Worm (Caenorhabditis elegans) whole organism, L4 larva: ENCODE measurements around the gene hmp-1.

ENCODE experiments used
- D1046.2 ChIP-seq: fragments of 200-800 bp; sonication (Bioruptor generic); IDR thresholded peaks from 2 replicates; pipeline ENCODE4 v1.3.6; 2022; ENCODE audit warnings: missing genetic modification characterization, missing compliant biosample characterization
- F10B5.3 ChIP-seq: sonication (generic microtip); optimal IDR thresholded peaks from 2 replicates; lab custom pipeline; 2016; ENCODE audit warnings: mild to moderate bottlenecking, missing genetic modification characterization, missing compliant biosample characterization
- R02D3.7 ChIP-seq: fragments of 150-350 bp; sonication (generic microtip); optimal IDR thresholded peaks from 3 replicates; lab custom pipeline; 2014; ENCODE audit warnings: missing biosample characterization, missing genetic modification characterization
- Y5F2A.4 ChIP-seq: fragments of 200-800 bp; sonication (Bioruptor generic); optimal IDR thresholded peaks from 2 replicates; lab custom pipeline; 2018; ENCODE audit warnings: mild to moderate bottlenecking, missing genetic modification characterization, missing compliant biosample characterization
- ama-1 ChIP-seq: fragments of 150-350 bp; optimal IDR thresholded peaks from 2 replicates; lab custom pipeline; 2014; ENCODE audit warnings: inconsistent platforms, mixed read lengths
- arid-1 ChIP-seq: fragments of 200-800 bp; sonication (Bioruptor generic); conservative IDR thresholded peaks from 2 replicates; pipeline ENCODE4 v1.3.6; 2022; ENCODE audit warnings: missing genetic modification reagents, missing genetic modification characterization, missing compliant biosample characterization
- ceh-20 ChIP-seq: fragments of 200-800 bp; sonication (Bioruptor generic); IDR thresholded peaks from 2 replicates; pipeline ENCODE4 v1.3.6; 2022; ENCODE audit warnings: missing genetic modification reagents, missing genetic modification characterization, missing compliant biosample characterization
- ceh-32 ChIP-seq: sonication (generic microtip); optimal IDR thresholded peaks from 2 replicates; lab custom pipeline; 2016; ENCODE audit warnings: mild to moderate bottlenecking, missing genetic modification characterization, missing compliant biosample characterization; ENCODE audit not compliant: poor library complexity
- ceh-62 ChIP-seq: sonication (generic microtip); optimal IDR thresholded peaks from 2 replicates; lab custom pipeline; 2017; ENCODE audit warnings: missing biosample characterization, missing genetic modification characterization
- cey-2 ChIP-seq: sonication (generic microtip); optimal IDR thresholded peaks from 3 replicates; lab custom pipeline; 2017; ENCODE audit warnings: missing genetic modification characterization, mild to moderate bottlenecking, missing compliant biosample characterization, antibody characterized with exemption, borderline replicate concordance; ENCODE audit not compliant: insufficient read depth
- dmd-6 ChIP-seq: fragments of 200-800 bp; sonication (Bioruptor generic); IDR thresholded peaks from 2 replicates; pipeline ENCODE4 v1.3.6; 2022; ENCODE audit warnings: missing genetic modification reagents, missing genetic modification characterization, missing compliant biosample characterization
- dmd-8 ChIP-seq: fragments of 200-800 bp; sonication (Bioruptor generic); IDR thresholded peaks from 2 replicates; pipeline ENCODE4 v1.3.6; 2022; ENCODE audit warnings: missing genetic modification characterization, missing compliant biosample characterization
- duxl-1 ChIP-seq: sonication (generic microtip); optimal IDR thresholded peaks from 2 replicates; lab custom pipeline; 2016; ENCODE audit warnings: mild to moderate bottlenecking, missing genetic modification characterization, moderate library complexity, missing compliant biosample characterization; ENCODE audit not compliant: poor library complexity
- dve-1 ChIP-seq: sonication (generic microtip); optimal IDR thresholded peaks from 2 replicates; lab custom pipeline; 2017; ENCODE audit warnings: antibody characterized with exemption, mild to moderate bottlenecking, missing genetic modification characterization, missing compliant biosample characterization; ENCODE audit not compliant: insufficient read depth
- egl-43 ChIP-seq: fragments of 200-800 bp; sonication (Bioruptor generic); IDR thresholded peaks from 2 replicates; pipeline ENCODE4 v1.3.6; 2022; ENCODE audit warnings: missing genetic modification reagents, missing genetic modification characterization, missing compliant biosample characterization
- gei-8 ChIP-seq: fragments of 200-800 bp; sonication (Bioruptor generic); optimal IDR thresholded peaks from 2 replicates; lab custom pipeline; 2018; ENCODE audit warnings: mild to moderate bottlenecking, missing genetic modification characterization, missing compliant biosample characterization
- hif-1 ChIP-seq, 2 experiments: sonication (generic microtip); optimal IDR thresholded peaks; 2 replicates each; lab custom pipeline; 2016 to 2017; ENCODE audit warnings: missing compliant biosample characterization in 2 of 2, missing genetic modification characterization in 2 of 2, missing genetic modification reagents in 2 of 2, missing genotype in 2 of 2, mild to moderate bottlenecking in 1 of 2
- hlh-30 ChIP-seq: sonication (generic microtip); optimal IDR thresholded peaks from 2 replicates; lab custom pipeline; 2017; ENCODE audit warnings: antibody characterized with exemption, mild to moderate bottlenecking, missing genetic modification characterization, missing compliant biosample characterization; ENCODE audit not compliant: insufficient read depth
- lin-15B ChIP-seq: fragments of 150-350 bp; sonication (generic microtip); optimal IDR thresholded peaks from 3 replicates; lab custom pipeline; 2014; ENCODE audit warnings: missing biosample characterization, missing genetic modification characterization
- lin-38 ChIP-seq: fragments of 200-800 bp; sonication (Bioruptor generic); IDR thresholded peaks from 2 replicates; pipeline ENCODE4 v1.3.6; 2022; ENCODE audit warnings: missing genetic modification reagents, missing genetic modification characterization, missing compliant biosample characterization
- lin-39 ChIP-seq: fragments of 150-350 bp; optimal IDR thresholded peaks from 2 replicates; lab custom pipeline; 2014; ENCODE audit warnings: missing biosample characterization, missing genetic modification reagents, missing genetic modification characterization
- lsy-2 ChIP-seq, 2 experiments: fragments of 150-350 bp in 1 of 2; sonication (generic microtip) in 1 of 2; optimal IDR thresholded peaks; 2 replicates each; lab custom pipeline; 2014 to 2017; ENCODE audit warnings: missing biosample characterization in 2 of 2, missing genetic modification characterization in 2 of 2
- madf-9 ChIP-seq: fragments of 200-800 bp; sonication (Bioruptor generic); conservative IDR thresholded peaks from 2 replicates; pipeline ENCODE4 v1.3.6; 2022; ENCODE audit warnings: missing genetic modification reagents, missing genetic modification characterization, missing compliant biosample characterization
- mdl-1 ChIP-seq, 2 experiments: fragments of 150-350 bp in 1 of 2; sonication (generic microtip) in 1 of 2; optimal IDR thresholded peaks; 2 replicates each; lab custom pipeline; 2014 to 2017; ENCODE audit warnings: missing biosample characterization in 2 of 2, missing genetic modification characterization in 2 of 2
- mep-1 ChIP-seq: fragments of 150-350 bp; sonication (generic microtip); optimal IDR thresholded peaks from 3 replicates; lab custom pipeline; 2014; ENCODE audit warnings: missing biosample characterization, missing genetic modification characterization
- mxl-3 ChIP-seq: fragments of 200-800 bp; sonication (Bioruptor generic); optimal IDR thresholded peaks from 2 replicates; lab custom pipeline; 2018; ENCODE audit warnings: mild to moderate bottlenecking, missing genetic modification characterization, missing compliant biosample characterization
- nhr-10 ChIP-seq: fragments of 150-350 bp; optimal IDR thresholded peaks from 2 replicates; lab custom pipeline; 2014; ENCODE audit warnings: missing biosample characterization, missing genetic modification characterization
- nhr-25 ChIP-seq: sonication (generic microtip); optimal IDR thresholded peaks from 2 replicates; lab custom pipeline; 2017; ENCODE audit warnings: missing genetic modification characterization, mild to moderate bottlenecking, missing compliant biosample characterization, antibody characterized with exemption, moderate library complexity, borderline replicate concordance; ENCODE audit not compliant: insufficient read depth
- nhr-28 ChIP-seq: fragments of 150-350 bp; optimal IDR thresholded peaks from 2 replicates; lab custom pipeline; 2014; ENCODE audit warnings: missing biosample characterization, missing genetic modification characterization
- nhr-41 ChIP-seq: fragments of 200-800 bp; sonication (Bioruptor generic); IDR thresholded peaks from 2 replicates; pipeline ENCODE4 v1.3.6; 2022; ENCODE audit warnings: missing genetic modification reagents, missing genetic modification characterization, missing compliant biosample characterization
- nhr-48 ChIP-seq: sonication (generic microtip); optimal IDR thresholded peaks from 2 replicates; lab custom pipeline; 2016; ENCODE audit warnings: mild to moderate bottlenecking, missing genetic modification characterization, missing compliant biosample characterization
- rbr-2 ChIP-seq: sonication (generic microtip); optimal IDR thresholded peaks from 2 replicates; lab custom pipeline; 2016; ENCODE audit warnings: missing genotype, missing genetic modification characterization, missing compliant biosample characterization
- spr-1 ChIP-seq: sonication (generic microtip); optimal IDR thresholded peaks from 2 replicates; lab custom pipeline; 2016; ENCODE audit warnings: mild to moderate bottlenecking, missing genetic modification characterization, missing compliant biosample characterization
- unc-130 ChIP-seq: sonication (generic microtip); optimal IDR thresholded peaks from 2 replicates; lab custom pipeline; 2016; ENCODE audit warnings: missing genetic modification reagents, missing genetic modification characterization, missing compliant biosample characterization
- zfp-3 ChIP-seq: fragments of 200-800 bp; sonication (Bioruptor generic); conservative IDR thresholded peaks from 2 replicates; pipeline ENCODE4 v1.3.6; 2022; ENCODE audit warnings: missing genetic modification reagents, missing genetic modification characterization, missing compliant biosample characterization
- zip-2 ChIP-seq: fragments of 150-350 bp; optimal IDR thresholded peaks from 2 replicates; lab custom pipeline; 2014; ENCODE audit warnings: missing biosample characterization, missing genetic modification characterization
- ztf-7 ChIP-seq: fragments of 150-350 bp; optimal IDR thresholded peaks from 2 replicates; lab custom pipeline; 2014; ENCODE audit warnings: missing biosample characterization, missing genetic modification characterization

The hmp-1 gene

DNA sequence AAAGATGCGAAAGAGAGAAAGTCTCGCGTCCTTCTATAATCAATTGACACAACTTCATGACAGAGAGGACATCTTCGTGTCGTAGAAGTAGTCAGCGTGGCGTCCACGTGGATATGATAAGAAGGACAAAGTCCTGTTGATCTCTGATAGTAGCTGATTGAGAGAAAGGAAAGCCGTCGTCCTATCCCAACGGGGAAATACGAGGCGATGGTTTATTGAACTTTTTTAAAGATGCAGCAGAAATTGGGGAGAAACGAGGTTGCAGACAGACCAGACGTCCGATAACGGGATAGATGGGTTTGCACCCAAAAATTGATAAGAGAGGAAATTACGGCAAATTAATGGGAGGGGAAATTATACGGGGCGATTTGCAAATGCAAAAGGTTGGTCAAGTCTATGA is 43.2 kb upstream of the hmp-1 start (continued):
- TF ChIP-seq D1046.2 (GFP tag; lab: Robert Waterston, UW), result no peak
- no peak for TF ChIP-seq duxl-1 (tag; lab: Kevin White, UChicago)
- peak; percentile 6 for TF ChIP-seq rbr-2
- TF ChIP-seq lin-15B (tag; lab: Kevin White, UChicago), result no peak
- TF ChIP-seq zfp-3 (GFP tag; lab: Robert Waterston, UW), result no peak
- TF ChIP-seq R02D3.7 (tag; lab: Kevin White, UChicago), result no peak
- TF ChIP-seq madf-9 (GFP tag; lab: Robert Waterston, UW), result no peak
- no peak for TF ChIP-seq ceh-62 (tag; lab: Kevin White, UChicago)
- TF ChIP-seq nhr-48 (tag; lab: Kevin White, UChicago), result peak; percentile 98
- TF ChIP-seq lsy-2 (tag; optimal IDR thresholded peaks at IDR 0.05; lab: Kevin White, UChicago), result peak in 1 of 2 experiments; percentile 73
- TF ChIP-seq F10B5.3 (tag; lab: Kevin White, UChicago), result no peak
- no peak for TF ChIP-seq zip-2 (tag; lab: Kevin White, UChicago)
- no peak for TF ChIP-seq lin-38 (GFP tag; lab: Robert Waterston, UW)
- TF ChIP-seq mxl-3 (GFP tag; lab: Kevin White, UChicago), result peak; percentile 99
- TF ChIP-seq hlh-30 (tag; lab: Kevin White, UChicago), result peak; percentile 69
- TF ChIP-seq ceh-32 (tag; lab: Kevin White, UChicago), result no peak
- no peak for TF ChIP-seq ama-1
- TF ChIP-seq nhr-41 (GFP tag; lab: Robert Waterston, UW), result no peak
- no peak for TF ChIP-seq Y5F2A.4
- TF ChIP-seq hif-1 (tag; optimal IDR thresholded peaks at IDR 0.05; lab: Kevin White, UChicago), result no peak
- TF ChIP-seq arid-1 (GFP tag; lab: Robert Waterston, UW), result no peak
- TF ChIP-seq dmd-8 (GFP tag; lab: Robert Waterston, UW), result no peak
- no peak for TF ChIP-seq nhr-10 (tag; lab: Kevin White, UChicago)
- TF ChIP-seq unc-130 (GFP tag; lab: Kevin White, UChicago), result no peak
- TF ChIP-seq spr-1 (tag; lab: Kevin White, UChicago), result no peak

DNA sequence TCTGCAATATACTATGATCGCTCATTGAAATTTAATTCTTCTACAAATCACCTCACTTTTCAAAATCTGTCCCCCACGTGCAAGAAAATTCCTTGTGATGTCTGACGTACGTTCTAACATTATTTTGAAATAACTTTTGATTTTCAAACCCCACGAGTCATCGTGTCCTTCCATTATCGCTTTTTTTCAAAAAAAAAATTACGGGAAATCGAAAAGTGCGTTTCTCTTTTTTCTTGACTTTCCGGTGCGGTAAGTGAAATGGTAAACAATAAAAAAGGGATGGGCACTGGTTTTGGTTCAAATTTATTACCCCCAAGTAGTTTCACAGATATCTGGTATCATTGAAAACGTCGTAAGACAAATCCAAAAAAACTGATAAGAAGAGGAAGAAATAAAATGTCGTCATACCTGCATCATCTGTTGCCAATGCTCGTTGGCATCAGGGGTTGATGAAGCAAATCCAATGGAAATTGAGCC is 42.1 kb upstream of the hmp-1 start:
- TF ChIP-seq lin-39 (tag; lab: Kevin White, UChicago), result no peak
- peak in 1 of 2 experiments; percentile 48 for TF ChIP-seq lsy-2 (tag; optimal IDR thresholded peaks at IDR 0.05; lab: Kevin White, UChicago)
- TF ChIP-seq gei-8 (GFP tag; lab: Kevin White, UChicago), result peak; percentile 55
- TF ChIP-seq egl-43, result no peak
- no peak for TF ChIP-seq mep-1 (tag; lab: Kevin White, UChicago)
- peak; percentile 28 for TF ChIP-seq dve-1 (tag; lab: Kevin White, UChicago)
- TF ChIP-seq hlh-30 (tag; lab: Kevin White, UChicago), result peak; percentile 72
- TF ChIP-seq zip-2 (tag; lab: Kevin White, UChicago), result no peak
- TF ChIP-seq nhr-25 (tag; lab: Kevin White, UChicago), result peak; percentile 33
- peak; percentile 8 for TF ChIP-seq nhr-48 (tag; lab: Kevin White, UChicago)
- peak; percentile 49 for TF ChIP-seq nhr-28 (tag; lab: Kevin White, UChicago)
- TF ChIP-seq cey-2 (tag; lab: Kevin White, UChicago), result peak; percentile 37
- TF ChIP-seq dmd-6, result peak; percentile 70
- TF ChIP-seq ztf-7 (tag; lab: Kevin White, UChicago), result peak; percentile 78
- TF ChIP-seq ceh-20, result peak; percentile 66; the same call in 1 of the 2 replicates
- peak in 1 of 2 experiments; percentile 63 for TF ChIP-seq mdl-1 (tag; optimal IDR thresholded peaks at IDR 0.05; lab: Kevin White, UChicago)
